Worm (Caenorhabditis elegans) whole organism, young adult: ENCODE results near the gene W04B5.8.

Experiments
- F33H1.4 ChIP-seq: fragments of 200-800 bp; sonication (Bioruptor generic); IDR thresholded peaks from 2 replicates; pipeline ENCODE4 v1.3.6; 2022; ENCODE audit warnings: missing genetic modification reagents, missing genetic modification characterization, missing compliant biosample characterization
- F52B5.7 ChIP-seq: sonication (generic microtip); optimal IDR thresholded peaks from 2 replicates; lab custom pipeline; 2016; ENCODE audit warnings: mild to moderate bottlenecking, missing genetic modification characterization, missing compliant biosample characterization
- akir-1 ChIP-seq: fragments of 200-800 bp; sonication (Bioruptor generic); optimal IDR thresholded peaks from 2 replicates; lab custom pipeline; 2018; ENCODE audit warnings: mild to moderate bottlenecking, missing genetic modification characterization, moderate library complexity, missing compliant biosample characterization
- attf-6 ChIP-seq: fragments of 200-800 bp; sonication (Bioruptor generic); IDR thresholded peaks from 2 replicates; pipeline ENCODE4 v1.3.6; 2022; ENCODE audit warnings: missing genetic modification reagents, missing genetic modification characterization, missing compliant biosample characterization
- madf-8 ChIP-seq: fragments of 200-800 bp; sonication (Bioruptor generic); conservative IDR thresholded peaks from 2 replicates; pipeline ENCODE4 v1.3.6; 2022; ENCODE audit warnings: missing genetic modification reagents, missing genetic modification characterization, missing compliant biosample characterization
- sptf-2 ChIP-seq: fragments of 200-800 bp; sonication (Bioruptor generic); optimal IDR thresholded peaks from 2 replicates; lab custom pipeline; 2018; ENCODE audit warnings: mild to moderate bottlenecking, missing genetic modification characterization, missing compliant biosample characterization

ce11 chrIII:2421226-2421625, 4.9 kb upstream of the W04B5.8 start:
- no peak for TF ChIP-seq F33H1.4 (GFP tag; lab: Robert Waterston, UW)
- TF ChIP-seq madf-8 (GFP tag; lab: Robert Waterston, UW), result no peak
- TF ChIP-seq F52B5.7 (tag; lab: Kevin White, UChicago), result no peak
- no peak for TF ChIP-seq akir-1
- TF ChIP-seq attf-6 (GFP tag; lab: Robert Waterston, UW), result no peak
- TF ChIP-seq sptf-2 (GFP tag; lab: Kevin White, UChicago), result no peak
